Fruit fly (Drosophila melanogaster): Measurements from ENCODE around the gene CG1316.

Gene CG1316

DNA sequence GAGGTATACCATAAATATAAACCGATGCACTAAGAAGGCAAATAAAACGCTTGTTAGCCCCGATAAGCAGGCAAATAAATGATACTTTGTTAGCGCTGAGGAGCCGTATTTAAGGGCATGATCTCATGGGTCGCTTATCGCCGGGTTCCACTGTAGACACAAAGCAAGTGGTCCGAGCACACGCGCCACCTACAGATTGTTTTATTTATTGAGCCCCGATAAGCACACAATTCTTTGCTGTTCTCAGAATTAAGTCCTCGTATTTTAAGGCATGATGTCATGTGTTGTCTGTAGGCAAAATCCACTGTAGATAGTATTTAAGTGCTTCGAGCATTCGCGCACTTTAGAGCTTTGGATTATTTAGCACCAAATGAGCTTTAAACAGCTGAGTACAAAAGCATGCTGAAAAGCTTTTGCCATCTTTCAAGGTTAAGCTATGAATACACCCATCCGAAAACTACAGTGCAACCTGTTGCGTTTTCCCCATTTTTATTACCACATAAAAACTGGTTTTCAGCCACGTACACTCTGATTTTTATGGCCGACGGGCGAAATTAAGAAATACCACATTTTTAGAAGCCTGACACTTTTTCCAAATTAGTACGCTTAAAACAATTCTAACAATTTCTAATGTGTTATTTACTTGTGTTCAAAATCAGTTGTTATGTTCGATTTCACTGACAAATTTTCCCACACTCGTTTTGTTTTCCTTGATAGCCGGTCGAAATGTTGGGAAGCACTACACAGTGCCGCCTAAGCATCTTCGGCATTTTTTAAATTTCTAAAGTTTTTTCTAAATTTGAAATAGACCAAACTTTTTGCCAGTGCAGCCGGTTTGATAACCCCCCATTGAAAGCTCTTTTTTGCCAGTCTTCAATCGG, 44.0 kb upstream of the CG1316 start, which contains the start of gene Sqor (continued):
- peak; percentile 44 for TF ChIP-seq usp (GFP tag; optimal IDR thresholded peaks at IDR 0.05)

DNA sequence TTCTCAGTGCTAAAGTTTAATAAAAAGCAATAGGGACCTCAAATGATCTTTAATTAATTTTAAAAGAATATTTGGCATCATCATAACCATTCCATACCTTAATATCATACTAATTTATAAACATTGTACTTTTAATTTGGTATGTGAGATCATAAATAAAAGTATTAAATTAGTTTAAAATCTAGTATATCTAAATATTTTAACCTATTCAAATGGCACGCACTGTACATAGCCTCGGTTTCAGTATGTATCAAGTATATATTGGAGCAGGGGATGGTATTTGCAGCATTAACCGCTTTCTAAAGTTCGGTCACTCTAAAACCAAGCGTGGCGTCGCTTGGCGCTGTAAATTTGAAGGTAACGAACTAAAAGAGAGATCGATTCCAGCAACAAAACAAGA, 41.2 kb upstream of the CG1316 start, which contains the start of gene pav:
TSS of gene pav (plus strand) at position 307 of the 400 bp plus-strand sequence.
- TF ChIP-seq woc (GFP tag; optimal IDR thresholded peaks at IDR 0.05) (no peak), OdsH (GFP tag; optimal IDR thresholded peaks at IDR 0.05) (peak; percentile 1)

DNA sequence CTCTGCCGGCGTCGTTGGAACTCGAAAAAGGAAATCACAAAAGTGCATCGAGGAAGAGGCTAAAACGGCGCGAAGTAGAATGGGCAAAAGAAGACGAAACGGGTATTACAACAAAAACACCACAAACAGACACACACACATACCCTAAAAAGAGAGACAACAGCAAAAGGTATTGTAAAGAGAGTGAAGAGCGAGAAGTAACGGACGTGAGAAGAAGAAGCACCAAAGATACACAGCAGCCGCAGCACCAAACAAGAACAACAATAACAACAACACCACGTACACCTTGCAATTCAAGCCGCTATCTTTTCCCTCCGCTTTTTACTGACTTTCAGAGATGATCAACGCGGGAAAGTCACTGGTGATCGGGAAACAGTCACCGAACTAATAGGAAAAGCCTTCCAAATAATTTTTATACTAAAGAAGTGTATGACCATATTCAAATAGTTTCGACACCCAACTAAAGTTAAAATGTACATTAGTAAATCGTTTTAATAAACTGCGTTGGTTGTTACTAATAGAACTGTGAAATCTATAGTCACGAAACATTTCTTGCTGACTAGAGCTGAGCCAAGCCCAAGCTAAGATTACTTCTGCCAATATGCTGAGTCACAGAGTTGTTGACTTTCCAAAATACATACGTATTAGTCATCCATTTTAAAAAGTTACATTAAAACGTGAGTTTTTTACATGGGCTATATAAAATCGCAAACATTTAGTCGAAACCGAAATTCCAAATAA, 31.4 kb upstream of the CG1316 start:
- TF ChIP-seq Dif (GFP tag; optimal IDR thresholded peaks at IDR 0.05; ENCODE audit: partially characterized antibody): peak; percentile 32
- TF ChIP-seq Myc (optimal IDR thresholded peaks at IDR 0.05): peak; percentile 50
- peak; percentile 3 for TF ChIP-seq CG9705 (GFP tag; optimal IDR thresholded peaks at IDR 0.05)
- no peak for TF ChIP-seq lola (GFP tag; optimal IDR thresholded peaks at IDR 0.05)
- no peak for TF ChIP-seq Rel (GFP tag; optimal IDR thresholded peaks at IDR 0.05)
- peak; percentile 15 for TF ChIP-seq Rel (tag; optimal IDR thresholded peaks at IDR 0.05)
- peak; percentile 52 for TF ChIP-seq woc (GFP tag; optimal IDR thresholded peaks at IDR 0.05)
- peak; percentile 89 for TF ChIP-seq psq (GFP tag; optimal IDR thresholded peaks at IDR 0.05)
- TF ChIP-seq fru (GFP tag; optimal IDR thresholded peaks at IDR 0.05): peak; percentile 79
- no peak for TF ChIP-seq usp (GFP tag; optimal IDR thresholded peaks at IDR 0.05)
- TF ChIP-seq rgr (GFP tag; optimal IDR thresholded peaks at IDR 0.05): no peak
- no peak for TF ChIP-seq sv (GFP tag; optimal IDR thresholded peaks at IDR 0.05)

DNA sequence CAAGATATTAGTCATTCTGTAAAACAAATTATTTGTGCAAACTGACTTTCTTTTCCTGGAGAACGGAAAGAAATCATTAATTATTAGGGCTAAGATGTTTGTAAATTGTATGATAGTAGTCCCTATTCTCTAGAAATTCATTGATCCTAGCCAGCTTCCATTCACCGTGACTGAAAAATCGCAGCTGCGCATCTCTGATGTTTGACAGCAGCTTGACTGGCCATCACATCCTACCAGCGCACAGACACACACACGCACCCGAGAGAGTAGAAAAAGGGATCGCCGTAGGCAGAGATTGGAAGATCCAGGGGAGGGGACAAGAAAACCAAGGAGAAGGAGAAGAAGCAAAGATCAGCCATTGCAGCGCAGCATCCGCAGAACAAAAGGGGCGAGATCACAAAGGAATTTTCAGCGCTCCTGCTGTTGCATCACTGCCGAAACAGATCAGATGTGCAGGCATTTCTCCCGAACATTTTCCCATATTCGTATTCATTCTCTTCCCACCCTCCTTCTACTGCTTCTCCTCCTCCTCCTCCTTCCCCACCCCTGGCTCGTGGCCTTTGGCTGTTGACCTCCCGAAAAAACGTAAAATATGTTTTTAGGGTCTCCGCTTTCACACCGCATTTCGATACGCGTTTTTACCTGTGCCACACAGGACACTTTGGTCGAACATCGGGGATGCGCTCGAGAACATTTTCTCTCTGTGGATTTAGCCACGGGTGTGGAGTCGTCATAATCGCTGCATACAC, 30.6 kb upstream of the CG1316 start:
- TF ChIP-seq foxo (GFP tag; optimal IDR thresholded peaks at IDR 0.05): peak in 1 of 2 experiments; percentile 28
- TF ChIP-seq CrebA (GFP tag; optimal IDR thresholded peaks at IDR 0.05; ENCODE audit: borderline replicate concordance): no peak
- TF ChIP-seq br (GFP tag; optimal IDR thresholded peaks at IDR 0.05): no peak
- TF ChIP-seq OdsH (GFP tag; optimal IDR thresholded peaks at IDR 0.05): no peak
- TF ChIP-seq ey (GFP tag; optimal IDR thresholded peaks at IDR 0.05): peak; percentile 30
- TF ChIP-seq Dfd (GFP tag; optimal IDR thresholded peaks at IDR 0.05): no peak
- no peak for TF ChIP-seq lola (GFP tag; optimal IDR thresholded peaks at IDR 0.05)
- TF ChIP-seq psq (GFP tag; optimal IDR thresholded peaks at IDR 0.05): peak; percentile 84
- TF ChIP-seq usp (GFP tag; optimal IDR thresholded peaks at IDR 0.05): no peak
- TF ChIP-seq sage (GFP tag; optimal IDR thresholded peaks at IDR 0.05): no peak
- no peak for TF ChIP-seq pan (optimal IDR thresholded peaks at IDR 0.05)
- no peak for TF ChIP-seq Hr78 (GFP tag; optimal IDR thresholded peaks at IDR 0.05)
- TF ChIP-seq GATAd (GFP tag; optimal IDR thresholded peaks at IDR 0.05): no peak
- TF ChIP-seq rgr (GFP tag; optimal IDR thresholded peaks at IDR 0.05): peak; percentile 32
- TF ChIP-seq brk (GFP tag; optimal IDR thresholded peaks at IDR 0.05): no peak
- TF ChIP-seq jim (GFP tag; optimal IDR thresholded peaks at IDR 0.05): no peak
- TF ChIP-seq sv (GFP tag; optimal IDR thresholded peaks at IDR 0.05): no peak
- no peak for TF ChIP-seq Rel (GFP tag; optimal IDR thresholded peaks at IDR 0.05)
- no peak for TF ChIP-seq Rel (tag; optimal IDR thresholded peaks at IDR 0.05)
- TF ChIP-seq h (GFP tag; optimal IDR thresholded peaks at IDR 0.05): peak; percentile 23
- TF ChIP-seq HLH106 (tag; optimal IDR thresholded peaks at IDR 0.05): no peak
- peak; percentile 18 for TF ChIP-seq Sp1 (GFP tag; optimal IDR thresholded peaks at IDR 0.05)
- no peak for TF ChIP-seq Jra (GFP tag; optimal IDR thresholded peaks at IDR 0.05)
- no peak for TF ChIP-seq Hnf4 (GFP tag; optimal IDR thresholded peaks at IDR 0.05)
- peak; percentile 46 for TF ChIP-seq fru (GFP tag; optimal IDR thresholded peaks at IDR 0.05)
- TF ChIP-seq woc (GFP tag; optimal IDR thresholded peaks at IDR 0.05): peak; percentile 45
- TF ChIP-seq Hr83 (GFP tag; optimal IDR thresholded peaks at IDR 0.05; ENCODE audit: poor library complexity, severe bottlenecking): no peak
- no peak for TF ChIP-seq tai (GFP tag; optimal IDR thresholded peaks at IDR 0.05)
- no peak for TF ChIP-seq CG32264 (GFP tag; optimal IDR thresholded peaks at IDR 0.05)
- peak; percentile 28 for TF ChIP-seq Myc (optimal IDR thresholded peaks at IDR 0.05)

Data from whole organism, wandering third instar larva.